Worm (Caenorhabditis elegans) whole organism, young adult: ENCODE measurements around the gene D1086.19.

Experiments used
- F33H1.4 ChIP-seq: fragments of 200-800 bp; sonication (Bioruptor generic); IDR thresholded peaks from 2 replicates; pipeline ENCODE4 v1.3.6; 2022; ENCODE audit warnings: missing genetic modification reagents, missing genetic modification characterization, missing compliant biosample characterization
- T26A5.8 ChIP-seq: sonication (generic microtip); optimal IDR thresholded peaks from 2 replicates; lab custom pipeline; 2016; ENCODE audit warnings: missing genetic modification characterization, missing compliant biosample characterization
- aptf-3 ChIP-seq: fragments of 200-800 bp; sonication (Bioruptor generic); IDR thresholded peaks from 2 replicates; pipeline ENCODE4 v1.3.6; 2022; ENCODE audit warnings: missing genetic modification characterization, missing compliant biosample characterization
- atf-7 ChIP-seq: sonication (generic microtip); optimal IDR thresholded peaks from 2 replicates; lab custom pipeline; 2017; ENCODE audit warnings: mild to moderate bottlenecking, missing genetic modification characterization, missing compliant biosample characterization
- dpff-1 ChIP-seq: sonication (generic microtip); optimal IDR thresholded peaks from 2 replicates; lab custom pipeline; 2017; ENCODE audit warnings: mild to moderate bottlenecking, missing genetic modification characterization, missing compliant biosample characterization
- egl-44 ChIP-seq: fragments of 200-800 bp; sonication (Bioruptor generic); IDR thresholded peaks from 2 replicates; pipeline ENCODE4 v1.3.6; 2022; ENCODE audit warnings: missing genetic modification reagents, missing genetic modification characterization, missing compliant biosample characterization
- ets-4 ChIP-seq: fragments of 200-800 bp; sonication (Bioruptor generic); optimal IDR thresholded peaks from 2 replicates; lab custom pipeline; 2018; ENCODE audit warnings: mild to moderate bottlenecking, missing genetic modification characterization, missing compliant biosample characterization
- hsf-1 ChIP-seq: fragments of 200-800 bp; sonication (Bioruptor generic); IDR thresholded peaks from 2 replicates; pipeline ENCODE4 v1.3.6; 2022; ENCODE audit warnings: missing genetic modification reagents, missing genetic modification characterization, missing compliant biosample characterization
- lin-54 ChIP-seq: fragments of 200-800 bp; sonication (Bioruptor generic); optimal IDR thresholded peaks from 2 replicates; lab custom pipeline; 2018; ENCODE audit warnings: mild to moderate bottlenecking, missing genetic modification characterization, missing compliant biosample characterization
- lir-1 ChIP-seq: fragments of 200-800 bp; sonication (Bioruptor generic); conservative IDR thresholded peaks from 2 replicates; pipeline ENCODE4 v1.3.6; 2022; ENCODE audit warnings: missing genetic modification reagents, missing genetic modification characterization, missing compliant biosample characterization
- pha-4 ChIP-seq: fragments of 150-350 bp; sonication (generic microtip); optimal IDR thresholded peaks from 2 replicates; lab custom pipeline; 2014; ENCODE audit warnings: missing biosample characterization, missing genetic modification reagents, missing genetic modification characterization
- tbp1 ChIP-seq: fragments of 200-800 bp; sonication (Bioruptor generic); optimal IDR thresholded peaks from 2 replicates; lab custom pipeline; 2018; ENCODE audit warnings: mild to moderate bottlenecking, missing genetic modification characterization, missing compliant biosample characterization
- tbx-9 ChIP-seq: sonication (generic microtip); optimal IDR thresholded peaks from 2 replicates; lab custom pipeline; 2016; ENCODE audit warnings: borderline replicate concordance, missing genetic modification characterization, inconsistent platforms, missing compliant biosample characterization

ce11 chrV:14107511-14107910, 19.4 kb downstream of the D1086.19 start, which contains the start of gene H39E23.3:
- no peak for TF ChIP-seq hsf-1 (GFP tag; lab: Robert Waterston, UW)
- TF ChIP-seq aptf-3: no peak
- TF ChIP-seq F33H1.4 (GFP tag; lab: Robert Waterston, UW): no peak
- TF ChIP-seq T26A5.8 (tag; lab: Kevin White, UChicago): no peak
- TF ChIP-seq tbx-9 (tag; lab: Kevin White, UChicago): no peak
- TF ChIP-seq lir-1 (GFP tag; lab: Robert Waterston, UW): no peak
- TF ChIP-seq egl-44: no peak
- TF ChIP-seq pha-4 (tag; lab: Kevin White, UChicago): no peak
- no peak for TF ChIP-seq tbp1 (GFP tag; lab: Kevin White, UChicago)
- TF ChIP-seq dpff-1 (tag; lab: Kevin White, UChicago): no peak
- no peak for TF ChIP-seq lin-54 (GFP tag; lab: Kevin White, UChicago)
- no peak for TF ChIP-seq atf-7
- TF ChIP-seq ets-4: no peak
